Worm (Caenorhabditis elegans): ENCODE results near the gene F20A1.2.

The F20A1.2 gene

DNA sequence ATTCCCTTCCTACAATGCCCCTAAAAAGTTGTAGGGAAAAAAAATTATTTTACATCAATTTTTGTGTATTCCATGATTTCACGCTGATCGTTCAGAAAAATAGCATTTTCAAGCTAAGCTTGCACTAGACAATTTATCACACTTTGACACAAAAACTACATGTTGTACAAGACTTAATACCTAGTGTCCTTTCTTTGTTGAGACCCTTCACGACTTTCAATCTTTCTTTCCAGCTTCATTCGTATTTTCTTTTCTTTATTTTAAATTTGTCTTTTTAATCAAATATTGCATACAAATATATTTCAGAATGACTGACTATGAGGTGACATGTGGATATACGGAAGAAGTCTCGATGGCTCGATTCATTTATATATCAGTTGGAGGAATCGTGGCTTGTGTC lies at the start of gene F20A1.2:
Gene F20A1.2 (plus strand): TSS at position 301 of the 400 bp plus-strand sequence.
- no peak for TF ChIP-seq ceh-43 (GFP tag; optimal IDR thresholded peaks at IDR 0.05)
- TF ChIP-seq lsy-2 (tag; optimal IDR thresholded peaks at IDR 0.05): no peak
- no peak for TF ChIP-seq unc-62 (GFP tag; optimal IDR thresholded peaks at IDR 0.05)
- no peak for TF ChIP-seq sptf-1 (tag; optimal IDR thresholded peaks at IDR 0.05)
- no peak for TF ChIP-seq flh-1 (GFP tag; optimal IDR thresholded peaks at IDR 0.05)
- TF ChIP-seq pha-4 (tag; optimal IDR thresholded peaks at IDR 0.05): no peak
- no peak for TF ChIP-seq nhr-12 (tag; optimal IDR thresholded peaks at IDR 0.05)
- no peak for TF ChIP-seq ceh-83 (GFP tag; optimal IDR thresholded peaks at IDR 0.05)
- no peak for TF ChIP-seq nhr-237 (tag; optimal IDR thresholded peaks at IDR 0.05)
- TF ChIP-seq sem-2 (GFP tag; optimal IDR thresholded peaks at IDR 0.05): no peak
- TF ChIP-seq nhr-76 (tag; optimal IDR thresholded peaks at IDR 0.05): no peak
- TF ChIP-seq unc-39 (tag; optimal IDR thresholded peaks at IDR 0.05): no peak
- no peak for TF ChIP-seq drap-1 (GFP tag; optimal IDR thresholded peaks at IDR 0.05)
- TF ChIP-seq ztf-11 (tag; optimal IDR thresholded peaks at IDR 0.05): no peak
- TF ChIP-seq lin-32 (GFP tag; optimal IDR thresholded peaks at IDR 0.05): no peak
- no peak for TF ChIP-seq elt-1 (tag; optimal IDR thresholded peaks at IDR 0.05; ENCODE audit: borderline replicate concordance, insufficient read depth)
- no peak for TF ChIP-seq lin-13 (tag; optimal IDR thresholded peaks at IDR 0.05)
- TF ChIP-seq unc-120 (tag; optimal IDR thresholded peaks at IDR 0.05; ENCODE audit: poor library complexity, severe bottlenecking): no peak
- TF ChIP-seq zip-8 (tag; optimal IDR thresholded peaks at IDR 0.05): no peak

- TF ChIP-seq nhr-76 (tag; optimal IDR thresholded peaks at IDR 0.05) (no peak), nhr-12 (tag; optimal IDR thresholded peaks at IDR 0.05) (no peak), tbx-8 (GFP tag; optimal IDR thresholded peaks at IDR 0.05) (no peak), zip-8 (tag; optimal IDR thresholded peaks at IDR 0.05) (peak; percentile 22)
These were observed 49.0 kb upstream of the F20A1.2 start, which contains the start of gene nhr-107 for ce11 chrV:6997041-6997552. TSS of gene nhr-107 (minus strand) at chrV:6997091.

DNA sequence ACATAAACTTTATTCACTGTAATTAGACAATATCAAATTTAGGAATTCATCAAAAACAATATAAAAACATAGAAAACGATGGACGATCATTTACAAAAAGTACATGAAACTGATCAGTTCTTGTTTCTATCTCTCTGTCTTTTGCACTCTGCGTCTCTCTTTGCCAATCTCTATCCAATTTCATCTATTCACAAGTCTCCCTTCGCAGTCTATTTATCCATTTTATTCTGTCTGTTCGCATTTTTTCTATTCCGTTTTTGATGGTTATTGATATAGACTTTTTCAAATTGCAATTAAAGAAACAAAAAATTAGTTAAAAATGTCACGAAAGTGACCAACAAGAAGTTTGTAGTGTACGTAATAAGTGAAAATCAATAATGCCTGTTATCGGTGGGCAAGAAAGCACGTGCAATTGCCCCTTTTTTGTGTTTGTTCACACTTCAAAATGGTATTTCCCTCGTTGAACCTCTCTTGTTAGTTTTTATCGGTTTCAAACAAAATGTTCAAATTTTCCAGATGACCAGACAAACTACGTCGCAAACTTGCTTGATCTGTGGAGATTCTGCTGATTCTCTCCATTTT lies 47.7 kb upstream of the F20A1.2 start, which contains the start of gene nhr-42:
Gene nhr-42 (plus strand): TSS at position 517 of the 582 bp plus-strand sequence.
- TF ChIP-seq pha-4 (tag; optimal IDR thresholded peaks at IDR 0.05): no peak
- no peak for TF ChIP-seq lin-32 (GFP tag; optimal IDR thresholded peaks at IDR 0.05)
- no peak for TF ChIP-seq cnd-1 (tag; optimal IDR thresholded peaks at IDR 0.05)
- no peak for TF ChIP-seq nhr-76 (tag; optimal IDR thresholded peaks at IDR 0.05)
- no peak for TF ChIP-seq lsy-2 (tag; optimal IDR thresholded peaks at IDR 0.05)
- no peak for TF ChIP-seq sem-2 (GFP tag; optimal IDR thresholded peaks at IDR 0.05)
- TF ChIP-seq bed-3 (GFP tag; optimal IDR thresholded peaks at IDR 0.05): no peak
- no peak for TF ChIP-seq nhr-28 (tag; optimal IDR thresholded peaks at IDR 0.05)

DNA sequence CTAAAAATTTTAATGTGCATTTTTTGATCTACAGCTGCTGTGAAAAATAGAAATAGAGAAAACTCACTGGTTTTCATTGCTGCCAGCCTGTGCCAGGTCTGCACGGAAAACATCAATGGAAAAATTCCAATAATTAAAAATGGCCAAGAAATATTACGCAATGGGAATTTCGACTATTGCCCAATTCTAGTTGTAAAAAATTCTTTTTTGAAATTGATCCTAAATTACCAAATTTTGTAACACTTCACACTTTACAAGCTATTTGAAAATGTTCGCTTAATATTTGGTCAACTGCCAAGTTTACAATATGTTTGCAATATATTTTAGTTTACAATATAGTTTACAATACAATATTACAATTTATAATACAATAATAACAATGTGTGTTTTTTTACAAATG lies 45.4 kb upstream of the F20A1.2 start:
- TF ChIP-seq nhr-237 (tag; optimal IDR thresholded peaks at IDR 0.05): no peak
- TF ChIP-seq zip-8 (tag; optimal IDR thresholded peaks at IDR 0.05): peak; percentile 71

DNA sequence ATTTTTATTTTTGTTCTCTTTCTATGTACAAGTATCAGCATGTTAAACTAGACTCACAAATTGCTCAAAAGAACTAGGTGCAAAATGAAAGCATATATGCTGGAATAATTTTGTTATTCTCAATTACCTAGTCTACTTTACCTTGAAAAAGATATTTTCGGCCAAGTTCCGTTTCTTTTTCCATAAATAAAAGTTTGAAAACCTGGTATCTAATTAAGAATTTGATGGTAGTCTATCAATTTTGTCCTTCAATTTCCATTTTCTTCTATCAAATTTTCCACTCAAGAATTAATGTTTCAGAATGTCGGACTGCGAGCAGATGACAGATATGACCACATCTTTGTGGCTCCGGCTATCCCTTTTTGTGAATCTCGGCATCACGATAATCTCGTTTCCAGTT lies 42.3 kb upstream of the F20A1.2 start, which contains the start of gene srab-4:
Gene srab-4 (plus strand): TSS at position 301 of the 400 bp plus-strand sequence.
- no peak for TF ChIP-seq hlh-1 (tag; optimal IDR thresholded peaks at IDR 0.05)
- TF ChIP-seq mep-1 (tag; optimal IDR thresholded peaks at IDR 0.05): no peak

DNA sequence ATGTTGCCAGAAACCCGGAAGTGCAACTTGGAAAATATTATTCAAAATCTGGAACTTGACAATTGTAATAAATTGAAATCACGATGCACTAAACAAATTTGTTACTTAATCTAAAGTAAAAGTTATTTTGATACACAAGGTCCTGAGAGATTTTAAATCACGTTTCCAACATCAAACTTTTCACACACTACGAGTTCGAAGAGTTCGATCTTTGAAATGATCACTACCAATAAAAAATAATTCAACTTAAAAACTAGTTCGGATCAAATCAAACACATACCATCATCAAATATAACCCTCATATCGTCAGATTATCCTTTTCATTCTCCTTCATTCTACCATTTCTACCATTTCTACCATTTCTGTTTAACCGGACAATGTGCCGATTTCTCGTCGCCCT lies 40.1 kb upstream of the F20A1.2 start, which contains the start of gene spig-10:
Gene spig-10 (plus strand): TSS at position 301 of the 400 bp plus-strand sequence.
- no peak for TF ChIP-seq M03D4.4 (tag; optimal IDR thresholded peaks at IDR 0.05)

DNA sequence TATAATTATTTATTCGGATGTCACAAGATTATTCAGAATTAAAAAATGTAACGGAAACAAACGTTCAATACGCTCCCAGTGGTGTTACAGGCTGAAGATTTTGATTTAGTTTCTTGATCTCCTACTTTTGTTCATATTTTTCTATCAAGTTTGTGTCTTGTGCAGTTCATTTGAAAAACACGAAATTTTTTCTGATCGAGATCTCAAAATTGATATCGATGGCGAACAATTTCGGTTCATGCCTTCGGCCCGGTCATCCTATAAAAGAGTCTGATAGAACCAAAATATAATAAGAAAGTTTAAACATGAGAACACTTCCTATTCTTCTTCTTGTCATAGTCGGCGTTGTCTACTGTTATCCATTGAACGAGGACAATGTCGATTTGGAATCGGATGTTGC lies 38.8 kb upstream of the F20A1.2 start, which contains the start of gene drd-10:
Gene drd-10 (plus strand): TSS at position 301 of the 400 bp plus-strand sequence.
- no peak for TF ChIP-seq nhr-28 (tag; optimal IDR thresholded peaks at IDR 0.05)

Measured in whole organism, mixed stage, embryonic.